Fruit fly (Drosophila melanogaster): ENCODE data around the gene Ugt302E1.

Gene Ugt302E1

dm6 chr3R:11196648-11197388 lies 42.4 kb downstream of the Ugt302E1 start (continued):
- peak; percentile 99 for TF ChIP-seq CG11504 (tag; optimal IDR thresholded peaks at IDR 0.05)
- TF ChIP-seq CG18599 (GFP tag; optimal IDR thresholded peaks at IDR 0.05) = peak; percentile 99
- TF ChIP-seq HmgD (GFP tag; optimal IDR thresholded peaks at IDR 0.05) = peak; percentile 56
- TF ChIP-seq chinmo (GFP tag; IDR thresholded peaks at IDR 0.05; ENCODE audit: partially characterized antibody) = peak; percentile 78; the same call in 2 of the 4 replicates
- peak; percentile 98 for TF ChIP-seq so (GFP tag; IDR thresholded peaks at IDR 0.05)
- TF ChIP-seq dmrt99B (tag; optimal IDR thresholded peaks at IDR 0.05) = peak; percentile 100
- peak; percentile 89 for TF ChIP-seq nom (GFP tag; optimal IDR thresholded peaks at IDR 0.05)
- TF ChIP-seq CG10321 (GFP tag; IDR thresholded peaks at IDR 0.05) = peak; percentile 79
- TF ChIP-seq CG8089 (GFP tag; optimal IDR thresholded peaks at IDR 0.05) = peak; percentile 63
- peak; percentile 81 for TF ChIP-seq pnt (GFP tag; optimal IDR thresholded peaks at IDR 0.05)
- peak; percentile 99 for TF ChIP-seq CG30403 (GFP tag; optimal IDR thresholded peaks at IDR 0.05)
- TF ChIP-seq CG6683 (GFP tag; optimal IDR thresholded peaks at IDR 0.05) = peak; percentile 98
- TF ChIP-seq MBD-R2 (GFP tag; IDR thresholded peaks at IDR 0.05) = peak; percentile 94
- peak; percentile 85 for TF ChIP-seq CHES-1-like (GFP tag; optimal IDR thresholded peaks at IDR 0.05)
- TF ChIP-seq twi (tag; optimal IDR thresholded peaks at IDR 0.05) = peak; percentile 88
- no peak for TF ChIP-seq unc-4 (GFP tag; IDR thresholded peaks at IDR 0.05; ENCODE audit: partially characterized antibody)
- TF ChIP-seq Lpt (GFP tag; optimal IDR thresholded peaks at IDR 0.05) = no peak
- peak; percentile 95 for TF ChIP-seq CG43689 (GFP tag; IDR thresholded peaks at IDR 0.05)
- peak; percentile 91 for TF ChIP-seq Jarid2 (GFP tag; optimal IDR thresholded peaks at IDR 0.05)
- peak; percentile 92 for TF ChIP-seq kni (GFP tag; optimal IDR thresholded peaks at IDR 0.05)
- peak; percentile 86 for TF ChIP-seq Mad (GFP tag; optimal IDR thresholded peaks at IDR 0.05)
- peak; percentile 90 for TF ChIP-seq CG33557 (GFP tag; optimal IDR thresholded peaks at IDR 0.05)
- peak; percentile 74 for TF ChIP-seq Atf-2 (GFP tag; optimal IDR thresholded peaks at IDR 0.05)
- peak; percentile 97 for TF ChIP-seq Oaz (GFP tag; IDR thresholded peaks at IDR 0.05)
- TF ChIP-seq D19B (GFP tag; optimal IDR thresholded peaks at IDR 0.05) = peak; percentile 96
- TF ChIP-seq NFAT (GFP tag; IDR thresholded peaks at IDR 0.05) = peak; percentile 95
- TF ChIP-seq CG10565 (GFP tag; optimal IDR thresholded peaks at IDR 0.05) = peak; percentile 77
- peak; percentile 82 for TF ChIP-seq Hmx (GFP tag; optimal IDR thresholded peaks at IDR 0.05)
- TF ChIP-seq CG9609 (GFP tag; optimal IDR thresholded peaks at IDR 0.05) = peak; percentile 88
- peak; percentile 80 for TF ChIP-seq CG7928 (GFP tag; optimal IDR thresholded peaks at IDR 0.05)
- peak; percentile 100 for TF ChIP-seq CG9727 (GFP tag; optimal IDR thresholded peaks at IDR 0.05)
- TF ChIP-seq seq (GFP tag; IDR thresholded peaks at IDR 0.05) = peak; percentile 98
- peak; percentile 100 for TF ChIP-seq Ssrp (tag; optimal IDR thresholded peaks at IDR 0.05)
- peak; percentile 49 for TF ChIP-seq bigmax (GFP tag; optimal IDR thresholded peaks at IDR 0.05)
- TF ChIP-seq maf-S (GFP tag; optimal IDR thresholded peaks at IDR 0.05) = peak; percentile 81
- TF ChIP-seq Eip74EF (GFP tag; optimal IDR thresholded peaks at IDR 0.05) = peak in 1 of 2 experiments; percentile 100
- 0 out of 3 replicates have a peak, but pooled peaks have one; percentile 35 for TF ChIP-seq z (GFP tag; IDR thresholded peaks at IDR 0.05)
- peak; percentile 92 for TF ChIP-seq HLH54F (GFP tag; optimal IDR thresholded peaks at IDR 0.05)
- TF ChIP-seq cas (GFP tag; IDR thresholded peaks at IDR 0.05) = peak; percentile 94
- TF ChIP-seq lmd (GFP tag; IDR thresholded peaks at IDR 0.05) = peak; percentile 99
- TF ChIP-seq E2f1 (GFP tag; IDR thresholded peaks at IDR 0.05) = peak; percentile 98
- TF ChIP-seq fd64A (GFP tag; optimal IDR thresholded peaks at IDR 0.05) = peak; percentile 85
- TF ChIP-seq CG10274 (GFP tag; optimal IDR thresholded peaks at IDR 0.05) = peak; percentile 93
- peak; percentile 97 for TF ChIP-seq Ada2b (GFP tag; IDR thresholded peaks at IDR 0.05)
- TF ChIP-seq Tbp (GFP tag; optimal IDR thresholded peaks at IDR 0.05) = no peak
- TF ChIP-seq cwo (GFP tag; optimal IDR thresholded peaks at IDR 0.05) = peak; percentile 98
- peak; percentile 99 for TF ChIP-seq nerfin-1 (tag; optimal IDR thresholded peaks at IDR 0.05)
- TF ChIP-seq fd96Cb (tag; optimal IDR thresholded peaks at IDR 0.05) = peak; percentile 99
- TF ChIP-seq chn (GFP tag; optimal IDR thresholded peaks at IDR 0.05) = peak; percentile 81
